Fruit fly (Drosophila melanogaster): Measurements from ENCODE around the gene noc.

Gene noc

dm6 chr2L:14461066-14461465 lies 29.6 kb upstream of the noc start (continued):
- TF ChIP-seq Rx (GFP tag; IDR thresholded peaks at IDR 0.05) (peak; percentile 70), CG30403 (GFP tag; optimal IDR thresholded peaks at IDR 0.05) (peak; percentile 83), pum (GFP tag; optimal IDR thresholded peaks at IDR 0.05) (peak; percentile 87), CG2120 (GFP tag; optimal IDR thresholded peaks at IDR 0.05) (peak; percentile 71), dm (GFP tag; optimal IDR thresholded peaks at IDR 0.05) (peak; percentile 54), CG14050 (GFP tag; IDR thresholded peaks at IDR 0.05) (peak; percentile 63), E2f1 (GFP tag; IDR thresholded peaks at IDR 0.05) (peak; percentile 66), ewg (GFP tag; optimal IDR thresholded peaks at IDR 0.05) (peak; percentile 56), Bgb (GFP tag; IDR thresholded peaks at IDR 0.05; ENCODE audit: partially characterized antibody) (no peak), salm (tag; optimal IDR thresholded peaks at IDR 0.05) (peak; percentile 69), CG6689 (GFP tag; IDR thresholded peaks at IDR 0.05) (peak; percentile 83), Sry-β (GFP tag; optimal IDR thresholded peaks at IDR 0.05) (no peak), CG4820 (GFP tag; optimal IDR thresholded peaks at IDR 0.05) (peak; percentile 84), Oli (tag; optimal IDR thresholded peaks at IDR 0.05) (peak; percentile 85), grn (GFP tag; optimal IDR thresholded peaks at IDR 0.05) (peak; percentile 66), dimm (GFP tag; IDR thresholded peaks at IDR 0.05) (no peak), esg (GFP tag; conservative IDR thresholded peaks at IDR 0.05) (peak; percentile 50), fd96Cb (tag; optimal IDR thresholded peaks at IDR 0.05) (peak; percentile 72), CG7357 (GFP tag; IDR thresholded peaks at IDR 0.05) (peak; percentile 61; the same call in 1 of the 3 replicates), CG15514 (GFP tag; optimal IDR thresholded peaks at IDR 0.05) (peak; percentile 16), ash1 (GFP tag; optimal IDR thresholded peaks at IDR 0.05) (no peak), CG4730 (GFP tag; IDR thresholded peaks at IDR 0.05) (peak; percentile 60), CG15269 (tag; optimal IDR thresholded peaks at IDR 0.05) (peak; percentile 80), knrl (GFP tag; IDR thresholded peaks at IDR 0.05; ENCODE audit: partially characterized antibody) (no peak), sob (GFP tag; IDR thresholded peaks at IDR 0.05) (no peak), inv (GFP tag; IDR thresholded peaks at IDR 0.05; ENCODE audit: partially characterized antibody) (no peak), CG8924 (tag; optimal IDR thresholded peaks at IDR 0.05) (peak; percentile 88), ttk (GFP tag; IDR thresholded peaks at IDR 0.05) (no peak; the same call in 1 of the 2 replicates)

- TF ChIP-seq dan (GFP tag; IDR thresholded peaks at IDR 0.05) (no peak; the same call in 1 of the 2 replicates), CG9876 (GFP tag; optimal IDR thresholded peaks at IDR 0.05) (no peak), H2.0 (GFP tag; IDR thresholded peaks at IDR 0.05) (peak; percentile 19; the same call in 1 of the 2 replicates), psq (GFP tag; optimal IDR thresholded peaks at IDR 0.05) (peak; percentile 34), PHDP (tag; optimal IDR thresholded peaks at IDR 0.05) (peak; percentile 57), D19A (tag; optimal IDR thresholded peaks at IDR 0.05) (peak; percentile 85), Nf-YB (GFP tag; optimal IDR thresholded peaks at IDR 0.05) (peak; percentile 53), Sry-β (GFP tag; optimal IDR thresholded peaks at IDR 0.05) (peak; percentile 24), CG2712 (tag; optimal IDR thresholded peaks at IDR 0.05) (peak; percentile 96), slou (GFP tag; optimal IDR thresholded peaks at IDR 0.05) (peak; percentile 20), HLH3B (GFP tag; IDR thresholded peaks at IDR 0.05) (no peak; the same call in none of the 2 replicates), CG18011 (GFP tag; optimal IDR thresholded peaks at IDR 0.05) (no peak), sqz (GFP tag; optimal IDR thresholded peaks at IDR 0.05) (peak; percentile 73), CG1233 (GFP tag; optimal IDR thresholded peaks at IDR 0.05) (peak; percentile 63), Nf-YC (tag; optimal IDR thresholded peaks at IDR 0.05) (peak; percentile 45), CG9437 (GFP tag; optimal IDR thresholded peaks at IDR 0.05) (peak; percentile 70), chn (GFP tag; optimal IDR thresholded peaks at IDR 0.05) (peak; percentile 37), CG3838 (GFP tag; optimal IDR thresholded peaks at IDR 0.05) (no peak), CTCF (GFP tag; optimal IDR thresholded peaks at IDR 0.05) (peak; percentile 25), Dek (tag; optimal IDR thresholded peaks at IDR 0.05) (peak; percentile 4), Atf3 (GFP tag; optimal IDR thresholded peaks at IDR 0.05) (no peak), chm (GFP tag; IDR thresholded peaks at IDR 0.05) (no peak), ken (GFP tag; IDR thresholded peaks at IDR 0.05) (0 out of 3 replicates have a peak, but pooled peaks have one; percentile 12), otp (GFP tag; IDR thresholded peaks at IDR 0.05) (0 out of 3 replicates have a peak, but pooled peaks have one; percentile 10)
Measured at dm6 chr2L:14462644-14463394, 27.8 kb upstream of the noc start.

Data from whole organism, embryonic.